Worm (Caenorhabditis elegans) whole organism, early embryonic: ENCODE results near the gene eif-1.

ENCODE experiments used
- B0310.2 ChIP-seq: sonication (generic microtip); optimal IDR thresholded peaks from 2 replicates; lab custom pipeline; 2016; ENCODE audit warnings: mild to moderate bottlenecking, missing genetic modification characterization, missing compliant biosample characterization
- F13C5.2 ChIP-seq: sonication (generic microtip); optimal IDR thresholded peaks from 2 replicates; lab custom pipeline; 2017; ENCODE audit warnings: mild to moderate bottlenecking, missing genetic modification characterization, inconsistent platforms, missing compliant biosample characterization
- ama-1 ChIP-seq: fragments of 150-350 bp; optimal IDR thresholded peaks from 2 replicates; lab custom pipeline; 2014
- ceh-13 ChIP-seq: fragments of 200-800 bp; sonication (Bioruptor generic); optimal IDR thresholded peaks from 2 replicates; lab custom pipeline; 2018; ENCODE audit warnings: mild to moderate bottlenecking, missing genetic modification characterization, missing compliant biosample characterization
- ets-7 ChIP-seq: sonication (generic microtip); optimal IDR thresholded peaks from 2 replicates; lab custom pipeline; 2016; ENCODE audit warnings: missing genotype, missing genetic modification characterization, missing compliant biosample characterization
- flt-1 ChIP-seq: fragments of 200-800 bp; sonication (Bioruptor generic); IDR thresholded peaks from 2 replicates; pipeline ENCODE4 v1.3.6; 2022; ENCODE audit warnings: missing genetic modification characterization, missing compliant biosample characterization
- hmbx-1 ChIP-seq: sonication (generic microtip); optimal IDR thresholded peaks from 2 replicates; lab custom pipeline; 2016; ENCODE audit warnings: mild to moderate bottlenecking, missing genetic modification characterization, missing compliant biosample characterization
- hmg-4 ChIP-seq: fragments of 200-800 bp; sonication (Bioruptor generic); optimal IDR thresholded peaks from 2 replicates; lab custom pipeline; 2018; ENCODE audit warnings: mild to moderate bottlenecking, missing genetic modification characterization, missing compliant biosample characterization
- scrt-1 ChIP-seq: fragments of 200-800 bp; sonication (Bioruptor generic); IDR thresholded peaks from 2 replicates; pipeline ENCODE4 v1.3.6; 2022; ENCODE audit warnings: missing genetic modification characterization, missing compliant biosample characterization
- sea-1 ChIP-seq: fragments of 200-800 bp; sonication (Bioruptor generic); conservative IDR thresholded peaks from 2 replicates; pipeline ENCODE4 v1.3.6; 2022; ENCODE audit warnings: missing genetic modification characterization, missing compliant biosample characterization

- TF ChIP-seq ets-7 (tag; lab: Kevin White, UChicago), result peak; percentile 91
- peak; percentile 98 for TF ChIP-seq hmg-4 (GFP tag; lab: Kevin White, UChicago)
- TF ChIP-seq sea-1 (GFP tag; lab: Robert Waterston, UW), result peak; percentile 92
- TF ChIP-seq ama-1, result peak; percentile 74
- peak; percentile 77 for TF ChIP-seq ceh-13
- TF ChIP-seq B0310.2, result peak; percentile 94
- TF ChIP-seq F13C5.2 (tag; lab: Kevin White, UChicago), result peak; percentile 97
- TF ChIP-seq scrt-1 (GFP tag; lab: Robert Waterston, UW), result peak; percentile 95
- peak; percentile 83 for TF ChIP-seq hmbx-1
- TF ChIP-seq flt-1, result peak; percentile 91
Observed at ce11 chrII:5032669-5033068, 39.3 kb upstream of the eif-1 start.
